Worm (Caenorhabditis elegans) whole organism, young adult: ENCODE data around the gene Y53F4B.26.

ENCODE experiments used
- snpc-4 ChIP-seq, 5 experiments: fragments of 150-350 bp in 1 of 5; sonication (generic microtip) in 4 of 5; optimal IDR thresholded peaks; 2 replicates each; lab custom pipeline; 2014 to 2018; ENCODE audit warnings: missing genetic modification characterization in 5 of 5, missing biosample characterization in 3 of 5, antibody characterized with exemption in 2 of 5, mild to moderate bottlenecking in 2 of 5, missing compliant biosample characterization in 2 of 5, missing genotype in 2 of 5, moderate library complexity in 2 of 5, missing genetic modification reagents in 1 of 5
- ztf-22 ChIP-seq: fragments of 200-800 bp; sonication (Bioruptor generic); optimal IDR thresholded peaks from 2 replicates; lab custom pipeline; 2018; ENCODE audit warnings: mild to moderate bottlenecking, missing genetic modification characterization, moderate library complexity, missing compliant biosample characterization

- TF ChIP-seq snpc-4 (GFP tag; optimal IDR thresholded peaks at IDR 0.05; lab: Kevin White, UChicago), result no peak
- TF ChIP-seq snpc-4 (tag; optimal IDR thresholded peaks at IDR 0.05; lab: Kevin White, UChicago), result no peak
- no peak for TF ChIP-seq ztf-22
Observed at ce11 chrII:15183139-15183538, 42.4 kb upstream of the Y53F4B.26 start, which contains the start of gene gst-34.
